Fruit fly (Drosophila melanogaster): ENCODE data around the gene Tdh.

The Tdh gene

DNA sequence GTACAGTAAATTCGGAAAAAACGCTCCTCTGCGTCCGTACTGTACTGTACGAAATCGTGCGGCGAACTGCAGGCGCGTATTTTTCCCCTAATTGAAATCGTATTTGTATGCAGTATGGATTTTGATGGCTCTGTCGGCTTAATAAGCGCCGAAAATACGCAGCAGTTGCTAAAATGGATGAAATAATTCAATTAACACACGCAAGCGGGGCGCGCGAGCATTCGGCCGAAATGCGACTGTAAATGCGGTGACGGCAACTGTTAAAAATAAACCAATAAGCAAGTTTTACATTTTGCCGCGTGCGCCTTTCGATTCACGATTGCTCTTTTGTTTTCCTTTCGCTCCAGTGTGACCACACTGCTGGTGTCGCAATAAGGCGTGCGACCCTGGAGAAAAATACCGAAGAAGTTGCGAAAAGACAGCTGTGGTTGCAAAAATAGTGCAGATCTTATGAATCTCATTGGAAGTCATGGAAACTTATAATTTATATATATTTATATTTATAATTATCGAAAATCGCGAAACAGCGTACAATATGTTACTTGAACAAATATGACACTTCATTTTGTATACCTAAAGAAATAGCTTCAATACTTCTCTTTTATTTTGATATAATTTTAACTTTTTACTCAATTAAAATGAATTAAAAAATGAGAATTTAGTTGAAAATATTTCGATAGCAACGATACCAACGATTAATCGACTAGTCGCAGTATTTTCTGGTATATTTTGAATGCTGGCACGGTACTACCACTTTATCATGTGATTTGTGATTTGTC lies 6.5 kb downstream of the Tdh start, which contains the start of the genes CG32428 and CG5969 (continued):
- no peak for TF ChIP-seq mld (GFP tag; IDR thresholded peaks at IDR 0.05; ENCODE audit: partially characterized antibody)
- TF ChIP-seq gro (GFP tag; optimal IDR thresholded peaks at IDR 0.05), result peak; percentile 9
- no peak for TF ChIP-seq zf30C (GFP tag; optimal IDR thresholded peaks at IDR 0.05)
- TF ChIP-seq CG12659 (GFP tag; optimal IDR thresholded peaks at IDR 0.05), result peak; percentile 72
- TF ChIP-seq Poxn (GFP tag; IDR thresholded peaks at IDR 0.05), result no peak
- TF ChIP-seq Bteb2 (GFP tag; optimal IDR thresholded peaks at IDR 0.05), result no peak
- peak; percentile 58 for TF ChIP-seq HHEX (GFP tag; optimal IDR thresholded peaks at IDR 0.05)
- TF ChIP-seq hkb (optimal IDR thresholded peaks at IDR 0.05), result no peak
- peak; percentile 71 for TF ChIP-seq hkb (GFP tag; IDR thresholded peaks at IDR 0.05)
- TF ChIP-seq Dip3 (GFP tag; optimal IDR thresholded peaks at IDR 0.05), result peak; percentile 9
- TF ChIP-seq fru (optimal IDR thresholded peaks at IDR 0.05), result no peak
- no peak for TF ChIP-seq repo (GFP tag; optimal IDR thresholded peaks at IDR 0.05)
- peak in 1 of 2 experiments; percentile 11 for TF ChIP-seq Eip74EF (GFP tag; optimal IDR thresholded peaks at IDR 0.05)
- TF ChIP-seq CG9817 (tag; optimal IDR thresholded peaks at IDR 0.05), result peak; percentile 70
- TF ChIP-seq CG3281 (GFP tag; optimal IDR thresholded peaks at IDR 0.05), result peak; percentile 63
- no peak for TF ChIP-seq sr (GFP tag; IDR thresholded peaks at IDR 0.05)
- peak; percentile 57 for TF ChIP-seq ranshi (GFP tag; IDR thresholded peaks at IDR 0.05)
- TF ChIP-seq CG15011 (GFP tag; optimal IDR thresholded peaks at IDR 0.05), result no peak
- TF ChIP-seq Spps (tag; optimal IDR thresholded peaks at IDR 0.05), result no peak
- peak; percentile 65 for TF ChIP-seq CG10147 (GFP tag; optimal IDR thresholded peaks at IDR 0.05)
- TF ChIP-seq CG16815 (GFP tag; optimal IDR thresholded peaks at IDR 0.05), result peak; percentile 23
- TF ChIP-seq CG7357 (GFP tag; IDR thresholded peaks at IDR 0.05), result peak; percentile 52; the same call in 2 of the 3 replicates
- peak; percentile 64; the same call in 1 of the 4 replicates for TF ChIP-seq chinmo (GFP tag; IDR thresholded peaks at IDR 0.05; ENCODE audit: partially characterized antibody)
- TF ChIP-seq esg (GFP tag; conservative IDR thresholded peaks at IDR 0.05), result peak; percentile 52
- peak; percentile 42 for TF ChIP-seq gsb-n (tag; optimal IDR thresholded peaks at IDR 0.05)
- TF ChIP-seq sna (GFP tag; IDR thresholded peaks at IDR 0.05; ENCODE audit: partially characterized antibody), result no peak
- peak; percentile 21 for TF ChIP-seq Lhr (GFP tag; optimal IDR thresholded peaks at IDR 0.05)
- TF ChIP-seq chm (GFP tag; IDR thresholded peaks at IDR 0.05), result peak; percentile 46; the same call in 1 of the 2 replicates
- peak; percentile 70 for TF ChIP-seq CG15269 (tag; optimal IDR thresholded peaks at IDR 0.05)
- peak; percentile 4 for TF ChIP-seq CG6654 (GFP tag; optimal IDR thresholded peaks at IDR 0.05)
- peak; percentile 69 for TF ChIP-seq psq (GFP tag; optimal IDR thresholded peaks at IDR 0.05)
- TF ChIP-seq Neu2 (GFP tag; optimal IDR thresholded peaks at IDR 0.05; ENCODE audit: borderline replicate concordance), result no peak
- peak; percentile 73 for TF ChIP-seq Fer3 (tag; optimal IDR thresholded peaks at IDR 0.05)
- TF ChIP-seq jing (GFP tag; optimal IDR thresholded peaks at IDR 0.05), result no peak
- peak; percentile 67 for TF ChIP-seq NfI (GFP tag; optimal IDR thresholded peaks at IDR 0.05)
- peak; percentile 65 for TF ChIP-seq CG30020 (tag; optimal IDR thresholded peaks at IDR 0.05)
- no peak for TF ChIP-seq Asciz (GFP tag; optimal IDR thresholded peaks at IDR 0.05)
- peak; percentile 49 for TF ChIP-seq CG17385 (GFP tag; optimal IDR thresholded peaks at IDR 0.05)
- no peak for TF ChIP-seq usp (GFP tag; optimal IDR thresholded peaks at IDR 0.05)
- TF ChIP-seq NFAT (GFP tag; IDR thresholded peaks at IDR 0.05), result peak; percentile 71
- TF ChIP-seq slou (GFP tag; optimal IDR thresholded peaks at IDR 0.05), result peak; percentile 32
- TF ChIP-seq Med (GFP tag), result peak; percentile 82
- no peak for TF ChIP-seq Hr39 (optimal IDR thresholded peaks at IDR 0.05)
- TF ChIP-seq Deaf1 (tag; optimal IDR thresholded peaks at IDR 0.05), result peak; percentile 55
- TF ChIP-seq stc (GFP tag; IDR thresholded peaks at IDR 0.05), result no peak
- no peak for TF ChIP-seq TFAM (GFP tag; optimal IDR thresholded peaks at IDR 0.05)
- peak; percentile 32 for TF ChIP-seq gcm (GFP tag; optimal IDR thresholded peaks at IDR 0.05)
- no peak for TF ChIP-seq gt (GFP tag; IDR thresholded peaks at IDR 0.05)
- no peak for TF ChIP-seq zen2 (GFP tag; IDR thresholded peaks at IDR 0.05; ENCODE audit: partially characterized antibody)
